Worm (Caenorhabditis elegans): Measurements from ENCODE around the gene pqn-51.

pqn-51 gene

DNA sequence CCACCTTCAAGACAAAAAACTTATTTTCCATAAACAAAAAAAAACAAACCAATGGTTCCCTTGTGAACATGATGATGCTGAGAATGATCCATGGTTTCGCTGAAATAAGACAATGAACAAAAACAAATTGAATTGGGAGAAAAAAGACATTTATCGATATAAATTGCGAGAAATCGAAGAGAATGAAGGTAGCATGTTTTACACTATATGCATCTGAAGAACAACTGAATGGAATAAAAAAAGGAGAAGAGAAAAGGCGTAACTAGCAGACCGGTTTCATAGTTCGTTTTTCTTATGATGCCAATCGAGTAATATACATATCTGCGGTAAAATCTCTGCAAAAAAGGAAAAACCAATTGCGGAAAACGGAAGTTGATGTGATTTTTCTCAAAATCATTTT is 20.0 kb downstream of the pqn-51 start, which contains the start of gene Y58A7A.1:
TSS of gene Y58A7A.1 (minus strand) at position 101 of the 400 bp plus-strand sequence.
- TF ChIP-seq nhr-41 (GFP tag; IDR thresholded peaks at IDR 0.05) = no peak
- no peak for TF ChIP-seq nhr-102 (tag; optimal IDR thresholded peaks at IDR 0.05)

DNA sequence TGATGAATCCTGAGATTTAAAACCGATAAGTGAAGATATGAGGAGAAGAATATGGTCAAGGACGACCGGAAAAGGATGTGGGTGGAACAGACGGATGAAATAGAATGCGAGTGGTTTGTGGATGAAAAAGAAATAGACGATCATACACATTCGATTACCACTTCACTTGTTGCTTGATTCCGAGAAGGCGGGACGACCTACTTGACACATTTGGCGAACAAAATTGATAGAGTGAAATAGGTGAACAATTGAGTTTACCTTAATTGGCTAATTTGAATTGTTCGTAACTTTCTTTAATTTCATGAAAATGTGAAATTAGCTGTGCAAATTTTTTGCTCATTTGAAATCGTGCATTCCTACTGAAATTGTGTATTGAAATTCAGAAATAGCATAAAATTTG is 22.7 kb downstream of the pqn-51 start, which contains the start of gene Y58A7A.2:
TSS of gene Y58A7A.2 (minus strand) at position 101 of the 400 bp plus-strand sequence.
- TF ChIP-seq nhr-28 (tag; optimal IDR thresholded peaks at IDR 0.05) (no peak), mxl-3 (GFP tag; optimal IDR thresholded peaks at IDR 0.05) (no peak)

- TF ChIP-seq aha-1 (tag) (peak; percentile 66), fos-1 (tag; optimal IDR thresholded peaks at IDR 0.05) (no peak), nhr-6 (tag; optimal IDR thresholded peaks at IDR 0.05) (peak; percentile 19), dmd-9 (GFP tag; IDR thresholded peaks at IDR 0.05) (no peak), hif-1 (tag; optimal IDR thresholded peaks at IDR 0.05) (peak in 1 of 2 experiments; percentile 54), zag-1 (tag; optimal IDR thresholded peaks at IDR 0.05) (no peak), T20F7.1 (GFP tag; optimal IDR thresholded peaks at IDR 0.05) (peak; percentile 61), nhr-28 (tag; optimal IDR thresholded peaks at IDR 0.05) (peak; percentile 93), ceh-44 (GFP tag; IDR thresholded peaks at IDR 0.05) (no peak), ces-1 (GFP tag; optimal IDR thresholded peaks at IDR 0.05) (no peak), sdz-12 (GFP tag; optimal IDR thresholded peaks at IDR 0.05) (no peak), lin-39 (tag; optimal IDR thresholded peaks at IDR 0.05) (no peak), madf-5 (GFP tag; IDR thresholded peaks at IDR 0.05) (no peak), zip-2 (tag; optimal IDR thresholded peaks at IDR 0.05) (peak; percentile 100), lsy-2 (tag; optimal IDR thresholded peaks at IDR 0.05) (peak in 1 of 2 experiments; percentile 68), hmg-1.1 (GFP tag; IDR thresholded peaks at IDR 0.05) (no peak), lim-7 (GFP tag; IDR thresholded peaks at IDR 0.05) (no peak), ztf-7 (tag; optimal IDR thresholded peaks at IDR 0.05) (peak; percentile 98), mes-2 (tag; optimal IDR thresholded peaks at IDR 0.05; ENCODE audit: poor library complexity, severe bottlenecking) (peak; percentile 54), nhr-42 (GFP tag; IDR thresholded peaks at IDR 0.05) (no peak), hlh-11 (tag; optimal IDR thresholded peaks at IDR 0.05) (peak; percentile 56), ZK337.2 (GFP tag; IDR thresholded peaks at IDR 0.05) (no peak), F10B5.3 (tag; optimal IDR thresholded peaks at IDR 0.05) (no peak), nhr-111 (GFP tag; optimal IDR thresholded peaks at IDR 0.05) (no peak), nhr-102 (tag; optimal IDR thresholded peaks at IDR 0.05) (peak; percentile 31), ZK546.5 (tag; optimal IDR thresholded peaks at IDR 0.05) (no peak), Y48G9A.11 (GFP tag; IDR thresholded peaks at IDR 0.05) (no peak), pha-4 (GFP tag; IDR thresholded peaks at IDR 0.05) (no peak), pha-4 (tag; optimal IDR thresholded peaks at IDR 0.05) (no peak), mep-1 (tag; optimal IDR thresholded peaks at IDR 0.05) (peak; percentile 43), nhr-77 (tag; optimal IDR thresholded peaks at IDR 0.05) (peak; percentile 30), mxl-3 (GFP tag; optimal IDR thresholded peaks at IDR 0.05) (peak; percentile 32), dpl-1 (GFP tag; optimal IDR thresholded peaks at IDR 0.05) (peak; percentile 20), dmd-6 (GFP tag; IDR thresholded peaks at IDR 0.05) (peak; percentile 37; the same call in 1 of the 2 replicates), dmd-8 (GFP tag; IDR thresholded peaks at IDR 0.05) (no peak), spr-1 (tag; optimal IDR thresholded peaks at IDR 0.05) (no peak), D1046.2 (GFP tag; IDR thresholded peaks at IDR 0.05) (no peak), pqm-1 (tag; optimal IDR thresholded peaks at IDR 0.05) (peak; percentile 43), mdl-1 (tag; optimal IDR thresholded peaks at IDR 0.05) (peak in 1 of 2 experiments; percentile 67), set-16 (GFP tag; IDR thresholded peaks at IDR 0.05) (no peak), lin-13 (GFP tag; optimal IDR thresholded peaks at IDR 0.05) (no peak), ceh-28 (tag; optimal IDR thresholded peaks at IDR 0.05) (no peak), daf-16 (GFP tag; optimal IDR thresholded peaks at IDR 0.05) (no peak), daf-16 (tag; optimal IDR thresholded peaks at IDR 0.05) (peak; percentile 64), lin-38 (GFP tag; IDR thresholded peaks at IDR 0.05) (no peak), hlh-30 (tag; optimal IDR thresholded peaks at IDR 0.05; ENCODE audit: insufficient read depth) (peak; percentile 48)
Observed at ce11 chrV:5080853-5081338, 31.5 kb downstream of the pqn-51 start, which contains the start of gene Y58A7A.3. Gene Y58A7A.3, minus strand, starts transcription at chrV:5080903.
